Worm (Caenorhabditis elegans): ENCODE results near the gene ubc-20.

ubc-20 gene

DNA sequence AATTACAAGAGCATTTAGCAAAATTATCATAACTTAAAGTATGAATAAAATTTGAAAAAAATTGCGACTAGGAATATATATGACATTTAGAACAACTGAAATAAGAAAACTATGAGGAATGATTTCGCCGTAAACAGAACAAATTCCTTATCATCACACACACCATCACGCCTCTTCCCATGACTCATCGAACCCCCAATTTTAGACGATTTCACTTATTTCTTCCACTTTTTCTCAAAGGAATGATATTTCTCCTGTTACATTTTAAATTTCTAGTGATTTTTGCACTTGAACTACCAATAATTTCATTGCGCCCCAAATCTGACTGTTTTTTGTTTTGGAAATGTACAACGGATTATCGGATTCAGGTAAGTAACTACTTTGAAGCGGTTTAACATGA lies 32.0 kb upstream of the ubc-20 start, which contains the start of the genes zig-13 and ver-1:
zig-13 (minus strand) TSS at position 101 of the 400 bp plus-strand sequence.
ver-1 (plus strand) TSS at position 180 of the 400 bp plus-strand sequence.
- TF ChIP-seq odd-2 (tag; optimal IDR thresholded peaks at IDR 0.05) (no peak), ceh-34 (tag; optimal IDR thresholded peaks at IDR 0.05) (no peak), sdc-2 (tag; optimal IDR thresholded peaks at IDR 0.05) (no peak), ceh-45 (GFP tag; IDR thresholded peaks at IDR 0.05) (no peak), dmd-4 (tag; optimal IDR thresholded peaks at IDR 0.05; ENCODE audit: borderline replicate concordance) (no peak), ceh-18 (tag; optimal IDR thresholded peaks at IDR 0.05) (no peak), ama-1 (optimal IDR thresholded peaks at IDR 0.05) (no peak), pros-1 (tag; optimal IDR thresholded peaks at IDR 0.05) (no peak), pha-4 (tag; optimal IDR thresholded peaks at IDR 0.05) (no peak), ceh-48 (tag; optimal IDR thresholded peaks at IDR 0.05) (no peak), pqm-1 (tag; optimal IDR thresholded peaks at IDR 0.05) (no peak), hlh-6 (tag; optimal IDR thresholded peaks at IDR 0.05) (no peak)

ce11 chrIII:157980-158379 lies 30.7 kb upstream of the ubc-20 start:
- TF ChIP-seq fkh-6 (tag; optimal IDR thresholded peaks at IDR 0.05) (no peak), fkh-10 (GFP tag; optimal IDR thresholded peaks at IDR 0.05) (no peak), ahr-1 (tag; optimal IDR thresholded peaks at IDR 0.05) (no peak), eyg-1 (tag; optimal IDR thresholded peaks at IDR 0.05) (no peak)

DNA sequence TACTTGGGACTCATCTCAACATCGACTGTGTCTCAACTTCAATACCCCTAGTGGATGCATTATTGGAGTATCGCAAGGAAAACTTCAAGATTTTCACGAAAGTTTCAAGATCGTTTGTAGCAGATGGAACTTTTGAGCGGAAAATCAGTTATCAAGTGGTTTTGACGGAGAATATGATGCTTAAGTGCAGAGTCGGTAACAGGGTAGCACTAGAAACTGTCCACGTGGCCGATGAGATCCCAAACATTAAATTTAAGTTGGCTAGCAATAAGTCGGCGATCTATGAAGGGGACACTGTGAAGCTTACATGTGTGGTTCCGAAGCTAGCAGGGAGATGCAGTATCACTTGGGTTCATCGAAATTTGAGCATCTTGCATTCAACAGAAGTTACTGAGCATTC lies 29.5 kb upstream of the ubc-20 start:
- no peak for TF ChIP-seq dve-1 (tag; optimal IDR thresholded peaks at IDR 0.05)
- no peak for TF ChIP-seq nfya-1 (tag; optimal IDR thresholded peaks at IDR 0.05)
- no peak for TF ChIP-seq pha-4 (tag; optimal IDR thresholded peaks at IDR 0.05)
- TF ChIP-seq unc-42 (tag; optimal IDR thresholded peaks at IDR 0.05) = no peak
- no peak for TF ChIP-seq lim-6 (tag; optimal IDR thresholded peaks at IDR 0.05)

ce11 chrIII:159665-160064 lies 29.0 kb upstream of the ubc-20 start:
- no peak for TF ChIP-seq hlh-6 (tag; optimal IDR thresholded peaks at IDR 0.05)
- no peak for TF ChIP-seq madf-2 (tag; optimal IDR thresholded peaks at IDR 0.05)
- no peak for TF ChIP-seq ceh-30 (tag; optimal IDR thresholded peaks at IDR 0.05)
- no peak for TF ChIP-seq unc-86 (tag; optimal IDR thresholded peaks at IDR 0.05)
- TF ChIP-seq lim-6 (tag; optimal IDR thresholded peaks at IDR 0.05) = peak; percentile 3
- TF ChIP-seq elt-2 (tag; optimal IDR thresholded peaks at IDR 0.05) = no peak

DNA sequence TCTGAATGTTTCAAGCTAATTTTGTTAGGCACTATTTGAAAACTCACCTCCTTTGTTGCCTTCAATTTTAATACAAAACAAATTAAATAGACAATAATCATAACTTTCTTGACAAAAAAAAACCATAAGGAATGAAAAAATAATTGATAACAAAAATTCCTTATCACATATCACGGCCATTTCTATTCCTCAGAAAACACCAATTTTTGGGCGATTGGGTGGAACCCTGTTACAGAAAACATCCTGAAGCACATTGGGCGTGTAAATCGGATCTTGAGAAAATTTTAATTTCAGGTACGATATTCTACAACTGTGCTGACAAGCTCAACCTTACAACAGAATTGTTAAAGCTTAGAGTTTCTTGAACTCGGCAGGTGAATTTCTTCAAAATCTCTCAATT lies 23.9 kb upstream of the ubc-20 start, which contains the start of gene F40G9.8:
F40G9.8 (minus strand) TSS at position 101 of the 400 bp plus-strand sequence.
- no peak for TF ChIP-seq unc-86 (tag; optimal IDR thresholded peaks at IDR 0.05)
- TF ChIP-seq ceh-31 (tag; optimal IDR thresholded peaks at IDR 0.05) = no peak
- TF ChIP-seq pat-9 (tag; optimal IDR thresholded peaks at IDR 0.05) = no peak
- TF ChIP-seq zip-5 (tag; optimal IDR thresholded peaks at IDR 0.05) = no peak
- TF ChIP-seq odd-2 (tag; optimal IDR thresholded peaks at IDR 0.05) = no peak
- TF ChIP-seq eyg-1 (tag; optimal IDR thresholded peaks at IDR 0.05) = no peak
- no peak for TF ChIP-seq pax-1 (tag; optimal IDR thresholded peaks at IDR 0.05)
- TF ChIP-seq ceh-2 (tag; optimal IDR thresholded peaks at IDR 0.05) = no peak
- no peak for TF ChIP-seq sdc-2 (tag; optimal IDR thresholded peaks at IDR 0.05)
- no peak for TF ChIP-seq syd-9 (tag; optimal IDR thresholded peaks at IDR 0.05)
- TF ChIP-seq rnt-1 (tag; optimal IDR thresholded peaks at IDR 0.05) = no peak
- TF ChIP-seq npax-4 (tag; optimal IDR thresholded peaks at IDR 0.05) = no peak
- no peak for TF ChIP-seq fax-1 (tag; optimal IDR thresholded peaks at IDR 0.05)
- TF ChIP-seq ceh-9 (tag; optimal IDR thresholded peaks at IDR 0.05) = no peak
- TF ChIP-seq C38D4.7 (GFP tag; optimal IDR thresholded peaks at IDR 0.05) = no peak
- no peak for TF ChIP-seq ceh-34 (tag; optimal IDR thresholded peaks at IDR 0.05)
- TF ChIP-seq ceh-14 (tag; optimal IDR thresholded peaks at IDR 0.05) = no peak
- TF ChIP-seq unc-42 (tag; optimal IDR thresholded peaks at IDR 0.05) = no peak
- no peak for TF ChIP-seq hlh-13 (GFP tag; optimal IDR thresholded peaks at IDR 0.05)
